Worm (Caenorhabditis elegans) whole organism, L1 larva: ENCODE measurements around the gene Y75B8A.13.

Experiments used
- ama-1 ChIP-seq: fragments of 150-350 bp; optimal IDR thresholded peaks from 2 replicates; lab custom pipeline; 2014
- ceh-88 ChIP-seq: fragments of 200-800 bp; sonication (Bioruptor generic); IDR thresholded peaks from 2 replicates; pipeline ENCODE4 v1.3.6; 2022; ENCODE audit warnings: missing genetic modification characterization, missing compliant biosample characterization
- dpl-1 ChIP-seq, 3 experiments: fragments of 150-350 bp in 2 of 3; sonication (generic microtip) in 1 of 3; optimal IDR thresholded peaks; 2 replicates each; lab custom pipeline; 2014 to 2017; ENCODE audit warnings: missing biosample characterization in 3 of 3, missing genetic modification characterization in 3 of 3, missing genetic modification reagents in 3 of 3
- fos-1 ChIP-seq: fragments of 150-350 bp; optimal IDR thresholded peaks from 2 replicates; lab custom pipeline; 2014; ENCODE audit warnings: missing biosample characterization, missing genetic modification characterization
- lin-35 ChIP-seq, 2 experiments: fragments of 150-350 bp; optimal IDR thresholded peaks; 2 replicates each; lab custom pipeline; 2014; ENCODE audit warnings: missing biosample characterization in 2 of 2, missing genetic modification characterization in 2 of 2, missing genetic modification reagents in 2 of 2
- lin-39 ChIP-seq: fragments of 150-350 bp; optimal IDR thresholded peaks from 2 replicates; lab custom pipeline; 2014; ENCODE audit warnings: missing biosample characterization, missing genetic modification reagents, missing genetic modification characterization
- nhr-11 ChIP-seq: fragments of 150-350 bp; optimal IDR thresholded peaks from 2 replicates; lab custom pipeline; 2014; ENCODE audit warnings: missing biosample characterization, missing genetic modification characterization
- nhr-28 ChIP-seq: fragments of 150-350 bp; optimal IDR thresholded peaks from 2 replicates; lab custom pipeline; 2014; ENCODE audit warnings: missing biosample characterization, missing genetic modification characterization
- skn-1 ChIP-seq: fragments of 150-350 bp; optimal IDR thresholded peaks from 2 replicates; lab custom pipeline; 2014; ENCODE audit warnings: missing biosample characterization, missing genetic modification characterization
- vab-15 ChIP-seq: sonication (generic microtip); optimal IDR thresholded peaks from 2 replicates; lab custom pipeline; 2017; ENCODE audit warnings: missing genotype, mild to moderate bottlenecking, missing genetic modification characterization, missing compliant biosample characterization
- zag-1 ChIP-seq: fragments of 150-350 bp; optimal IDR thresholded peaks from 2 replicates; lab custom pipeline; 2014; ENCODE audit warnings: missing biosample characterization, missing genetic modification characterization
- ztf-11 ChIP-seq, 2 experiments: sonication (generic microtip); optimal IDR thresholded peaks; 2 replicates each; lab custom pipeline; 2016 to 2017; ENCODE audit warnings: missing genetic modification characterization in 2 of 2, missing biosample characterization in 1 of 2, missing compliant biosample characterization in 1 of 2

ce11 chrIII:12186111-12186510, 29.4 kb downstream of the Y75B8A.13 start, which contains the start of gene lury-1:
- TF ChIP-seq dpl-1 (GFP tag; optimal IDR thresholded peaks at IDR 0.05; lab: Kevin White, UChicago) (no peak), skn-1 (tag; lab: Kevin White, UChicago) (no peak), lin-39 (tag; lab: Kevin White, UChicago) (no peak), nhr-11 (tag; lab: Kevin White, UChicago) (no peak), zag-1 (tag; lab: Kevin White, UChicago) (no peak), fos-1 (tag; lab: Kevin White, UChicago) (no peak), ztf-11 (tag; optimal IDR thresholded peaks at IDR 0.05; lab: Kevin White, UChicago) (no peak), lin-35 (GFP tag; optimal IDR thresholded peaks at IDR 0.05; lab: Kevin White, UChicago) (no peak), ama-1 (lab: Kevin White, UChicago) (no peak), vab-15 (tag; lab: Kevin White, UChicago) (no peak), ceh-88 (no peak), nhr-28 (no peak)
